Fruit fly (Drosophila melanogaster) whole organism, embryonic: Measurements from ENCODE around the gene Mtch.

ENCODE experiments used
- CG10366 ChIP-seq: fragments of 200-800 bp; sonication (Bioruptor generic); IDR thresholded peaks from 2 replicates; pipeline ENCODE4 v1.3.6; 2022; ENCODE audit warnings: missing biosample characterization, missing genetic modification characterization
- CG11247 ChIP-seq: fragments of 200-800 bp; sonication (Bioruptor generic); IDR thresholded peaks from 2 replicates; pipeline ENCODE4 v1.3.6; 2022; ENCODE audit warnings: missing biosample characterization, missing genetic modification characterization
- CG11696 ChIP-seq: fragments of 200-800 bp; sonication (Bioruptor generic); IDR thresholded peaks from 2 replicates; pipeline ENCODE4 v1.3.6; 2022; ENCODE audit warnings: missing biosample characterization, missing genetic modification characterization
- CG14014 ChIP-seq: fragments of 200-800 bp; sonication (Bioruptor generic); IDR thresholded peaks from 2 replicates; pipeline ENCODE4 v1.3.6; 2022; ENCODE audit warnings: missing biosample characterization, missing genetic modification characterization
- CG15514 ChIP-seq: fragments of 200-800 bp; sonication (Bioruptor generic); optimal IDR thresholded peaks from 3 replicates; lab custom pipeline; 2017; ENCODE audit warnings: missing biosample characterization, missing genetic modification characterization, mild to moderate bottlenecking, moderate library complexity, missing genetic modification reagents
- CG15601 ChIP-seq: fragments of 200-800 bp; sonication (Bioruptor generic); optimal IDR thresholded peaks from 3 replicates; lab custom pipeline; 2019; ENCODE audit warnings: missing biosample characterization, mild to moderate bottlenecking, missing genetic modification characterization, moderate library complexity
- CG15696 ChIP-seq: fragments of 200-800 bp; sonication (Bioruptor generic); optimal IDR thresholded peaks from 2 replicates; lab custom pipeline; 2019; ENCODE audit warnings: missing biosample characterization, mild to moderate bottlenecking, missing genetic modification characterization, moderate library complexity
- CG2202 ChIP-seq: fragments of 200-800 bp; sonication (Bioruptor generic); optimal IDR thresholded peaks from 2 replicates; lab custom pipeline; 2018; ENCODE audit warnings: missing biosample characterization, mild to moderate bottlenecking, missing genetic modification characterization
- CG30431 ChIP-seq: fragments of 200-800 bp; sonication (Bioruptor generic); optimal IDR thresholded peaks from 2 replicates; lab custom pipeline; 2017; ENCODE audit warnings: missing biosample characterization, missing genetic modification characterization
- CG3065 ChIP-seq: fragments of 200-800 bp; sonication (Bioruptor generic); optimal IDR thresholded peaks from 2 replicates; lab custom pipeline; 2016; ENCODE audit warnings: missing biosample characterization, missing genetic modification characterization
- CG31388 ChIP-seq: fragments of 200-800 bp; sonication (Bioruptor generic); optimal IDR thresholded peaks from 2 replicates; lab custom pipeline; 2016; ENCODE audit warnings: missing biosample characterization, missing genetic modification characterization
- CG34376 ChIP-seq: fragments of 200-800 bp; sonication (Bioruptor generic); optimal IDR thresholded peaks from 2 replicates; lab custom pipeline; 2018; ENCODE audit warnings: missing biosample characterization, mild to moderate bottlenecking, missing genetic modification characterization
- CG34422 ChIP-seq: fragments of 200-800 bp; sonication (Bioruptor generic); IDR thresholded peaks from 3 replicates; pipeline ENCODE4 v1.3.6; 2022; ENCODE audit warnings: missing biosample characterization, missing genetic modification characterization
- CG3726 ChIP-seq: fragments of 200-800 bp; sonication (Bioruptor generic); IDR thresholded peaks from 3 replicates; pipeline ENCODE4, ENCODE4 v1.3.6; 2022; ENCODE audit warnings: missing biosample characterization, missing genetic modification characterization
- CG3838 ChIP-seq: fragments of 200-800 bp; sonication (Bioruptor generic); optimal IDR thresholded peaks from 3 replicates; lab custom pipeline; 2016; ENCODE audit warnings: missing biosample characterization, missing genetic modification characterization
- CG4328 ChIP-seq: fragments of 200-800 bp; sonication (Bioruptor generic); optimal IDR thresholded peaks from 3 replicates; lab custom pipeline; 2017; ENCODE audit warnings: missing biosample characterization, missing genetic modification reagents, missing genetic modification characterization
- CG43689 ChIP-seq: fragments of 200-800 bp; sonication (Bioruptor generic); IDR thresholded peaks from 2 replicates; pipeline ENCODE4 v1.3.6; 2022; ENCODE audit warnings: missing biosample characterization, missing genetic modification characterization
- CG4404 ChIP-seq: fragments of 200-800 bp; sonication (Bioruptor generic); IDR thresholded peaks from 2 replicates; pipeline ENCODE4 v1.3.6; 2022; ENCODE audit warnings: missing biosample characterization, missing genetic modification characterization
- CG9727 ChIP-seq: fragments of 200-800 bp; sonication (Bioruptor generic); optimal IDR thresholded peaks from 3 replicates; lab custom pipeline; 2017; ENCODE audit warnings: missing biosample characterization, mild to moderate bottlenecking, missing genetic modification characterization
- Camta ChIP-seq: fragments of 200-800 bp; sonication (Bioruptor generic); optimal IDR thresholded peaks from 2 replicates; lab custom pipeline; 2016; ENCODE audit warnings: missing biosample characterization, missing genetic modification characterization
- CoRest ChIP-seq: fragments of 200-800 bp; sonication (Bioruptor generic); optimal IDR thresholded peaks from 3 replicates; lab custom pipeline; 2018; ENCODE audit warnings: missing biosample characterization, mild to moderate bottlenecking, missing genetic modification characterization, moderate library complexity
- D19B ChIP-seq: fragments of 200-800 bp; sonication (Bioruptor generic); optimal IDR thresholded peaks from 2 replicates; lab custom pipeline; 2017; ENCODE audit warnings: missing biosample characterization, mild to moderate bottlenecking, missing genetic modification characterization
- ERR ChIP-seq: fragments of 200-800 bp; sonication (Bioruptor generic); optimal IDR thresholded peaks from 2 replicates; lab custom pipeline; 2016; ENCODE audit warnings: missing biosample characterization, missing genetic modification characterization
- Fer2 ChIP-seq: fragments of 200-800 bp; sonication (Bioruptor generic); optimal IDR thresholded peaks from 2 replicates; lab custom pipeline; 2018; ENCODE audit warnings: missing biosample characterization, mild to moderate bottlenecking, missing genetic modification characterization, moderate library complexity
- Hr39 ChIP-seq: fragments of >200 bp; optimal IDR thresholded peaks from 2 replicates; lab custom pipeline; 2017
- Med ChIP-seq: fragments of 200-800 bp; sonication (Bioruptor generic); peaks from one replicate; lab custom pipeline; 2016; ENCODE audit warnings: missing biosample characterization, missing genetic modification characterization, mild to moderate bottlenecking, inconsistent platforms, moderate library complexity
- Rfx ChIP-seq: fragments of 200-800 bp; sonication (Bioruptor generic); IDR thresholded peaks from 2 replicates; pipeline ENCODE4 v1.3.6; 2022; ENCODE audit warnings: missing biosample characterization, missing genetic modification characterization
- Xrp1 ChIP-seq: fragments of 200-800 bp; sonication (Bioruptor generic); IDR thresholded peaks from 2 replicates; pipeline ENCODE4 v1.3.6; 2022; ENCODE audit warnings: missing biosample characterization, missing genetic modification characterization
- YL-1 ChIP-seq: fragments of 200-800 bp; sonication (Bioruptor generic); optimal IDR thresholded peaks from 3 replicates; lab custom pipeline; 2017; ENCODE audit warnings: missing biosample characterization, mild to moderate bottlenecking, missing genetic modification characterization
- bigmax ChIP-seq: fragments of 200-800 bp; sonication (Bioruptor generic); optimal IDR thresholded peaks from 2 replicates; lab custom pipeline; 2018; ENCODE audit warnings: missing biosample characterization, mild to moderate bottlenecking, missing genetic modification characterization
- chm ChIP-seq: fragments of 200-800 bp; sonication (Bioruptor generic); IDR thresholded peaks from 2 replicates; pipeline ENCODE4 v1.3.6; 2022; ENCODE audit warnings: missing biosample characterization, missing genetic modification characterization
- ci ChIP-seq: fragments of 200-800 bp; sonication (Bioruptor generic); IDR thresholded peaks from 3 replicates; pipeline ENCODE4 v1.3.6; 2022; ENCODE audit warnings: missing biosample characterization, missing genetic modification characterization
- dmrt11E ChIP-seq: fragments of 200-800 bp; sonication (Bioruptor generic); optimal IDR thresholded peaks from 3 replicates; lab custom pipeline; 2018; ENCODE audit warnings: missing biosample characterization, mild to moderate bottlenecking, missing genetic modification characterization, moderate library complexity
- fd64A ChIP-seq: fragments of 200-800 bp; sonication (Bioruptor generic); optimal IDR thresholded peaks from 3 replicates; lab custom pipeline; 2018; ENCODE audit warnings: missing biosample characterization, mild to moderate bottlenecking, missing genetic modification characterization
- gem ChIP-seq: fragments of 200-800 bp; sonication (Bioruptor generic); optimal IDR thresholded peaks from 2 replicates; lab custom pipeline; 2019; ENCODE audit warnings: missing biosample characterization, mild to moderate bottlenecking, missing genetic modification characterization, moderate library complexity
- gfzf ChIP-seq: fragments of 200-800 bp; sonication (Bioruptor generic); optimal IDR thresholded peaks from 2 replicates; lab custom pipeline; 2016; ENCODE audit warnings: missing biosample characterization, mild to moderate bottlenecking, missing genetic modification characterization, moderate library complexity
- gro ChIP-seq: fragments of 200-800 bp; sonication (Bioruptor generic); optimal IDR thresholded peaks from 2 replicates; lab custom pipeline; 2016; ENCODE audit warnings: missing biosample characterization, missing genetic modification characterization
- jumu ChIP-seq: fragments of 200-800 bp; sonication (Bioruptor generic); optimal IDR thresholded peaks from 3 replicates; lab custom pipeline; 2016; ENCODE audit warnings: missing biosample characterization, missing genetic modification characterization
- lola ChIP-seq, 3 experiments: fragments of >200 bp in 2 of 3; fragments of 200-800 bp in 1 of 3; sonication (Bioruptor generic) in 1 of 3; optimal IDR thresholded peaks; 2 replicates each; lab custom pipeline; 2017 to 2019; ENCODE audit warnings: missing biosample characterization in 3 of 3, missing genetic modification characterization in 3 of 3, mild to moderate bottlenecking in 1 of 3, moderate library complexity in 1 of 3
- peb ChIP-seq: fragments of 200-800 bp; sonication (Bioruptor generic); IDR thresholded peaks from 2 replicates; pipeline ENCODE4 v1.3.6; 2022; ENCODE audit warnings: missing biosample characterization, missing genetic modification characterization
- ranshi ChIP-seq: fragments of 200-800 bp; sonication (Bioruptor generic); IDR thresholded peaks from 2 replicates; pipeline ENCODE4 v1.3.6; 2022; ENCODE audit warnings: missing biosample characterization, missing genetic modification characterization
- sug ChIP-seq: fragments of 200-800 bp; optimal IDR thresholded peaks from 2 replicates; lab custom pipeline; 2019; ENCODE audit warnings: missing biosample characterization, mild to moderate bottlenecking, missing genetic modification characterization, moderate library complexity
- twi ChIP-seq: fragments of 200-800 bp; optimal IDR thresholded peaks from 2 replicates; lab custom pipeline; 2019; ENCODE audit warnings: missing biosample characterization, mild to moderate bottlenecking, missing genetic modification characterization, moderate library complexity
- wdn ChIP-seq: fragments of 200-800 bp; sonication (Bioruptor generic); IDR thresholded peaks from 2 replicates; pipeline ENCODE4 v1.3.6; 2022; ENCODE audit warnings: missing biosample characterization, missing genetic modification characterization

Gene Mtch

DNA sequence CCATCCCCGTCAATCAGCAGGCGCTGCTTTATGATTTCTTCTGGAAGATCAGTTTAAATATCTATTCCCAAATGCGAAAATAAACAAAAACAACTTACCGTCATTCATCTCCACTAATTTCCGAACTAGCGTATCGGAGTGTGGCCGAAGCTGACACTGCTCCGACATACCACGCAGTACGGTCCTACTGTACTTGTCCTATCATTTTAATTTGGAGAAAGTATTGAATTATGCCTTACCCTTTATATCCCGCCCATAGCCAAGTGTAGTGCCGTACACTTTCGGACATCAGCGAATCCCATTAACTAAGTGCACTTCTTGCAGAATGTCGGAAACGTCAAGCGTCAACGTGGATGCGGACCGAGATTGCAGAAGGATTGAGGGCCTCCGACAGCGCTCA lies 28.1 kb downstream of the Mtch start, which contains the start of the genes thoc7 and Dis3l2 (continued):
- TF ChIP-seq CG15514 (GFP tag; lab: Kevin White, UChicago) (peak; percentile 32), CG3065 (GFP tag; lab: Kevin White, UChicago) (no peak), Fer2 (tag; lab: Kevin White, UChicago) (no peak), YL-1 (GFP tag; lab: Kevin White, UChicago) (peak; percentile 44), bigmax (GFP tag; lab: Kevin White, UChicago) (peak; percentile 62), gfzf (GFP tag; lab: Kevin White, UChicago) (peak; percentile 87)

DNA sequence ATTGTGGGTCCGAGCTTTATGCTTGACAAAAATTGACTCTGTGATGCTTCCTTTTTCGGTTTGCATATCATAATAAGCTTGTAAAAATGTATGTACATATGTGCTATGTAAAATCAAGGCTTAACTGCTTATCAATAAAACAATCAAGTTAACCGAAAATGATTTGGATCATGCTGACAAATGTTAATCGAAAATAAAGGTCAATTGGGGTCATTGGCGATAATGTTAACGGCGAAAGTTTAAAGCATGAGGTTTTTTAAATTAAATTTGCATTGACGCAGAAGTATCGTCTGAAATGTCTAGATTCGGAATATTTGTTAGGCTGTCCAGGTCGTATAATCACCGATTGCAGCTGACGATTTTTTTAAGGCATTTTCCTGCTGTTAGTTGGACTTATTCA lies 31.9 kb downstream of the Mtch start, which contains the start of gene Kaz1-ORFB:
TSS of gene Kaz1-ORFB (plus strand) at position 301 of the 400 bp plus-strand sequence.
- TF ChIP-seq gem, result no peak
- no peak for TF ChIP-seq gro (GFP tag; lab: Kevin White, UChicago)
- no peak for TF ChIP-seq lola (GFP tag; optimal IDR thresholded peaks at IDR 0.05; lab: Kevin White, UChicago)
- no peak for TF ChIP-seq CG3726 (GFP tag; lab: Robert Waterston, UW)
- no peak for TF ChIP-seq CG30431 (GFP tag; lab: Kevin White, UChicago)
- no peak for TF ChIP-seq CG3838 (GFP tag; lab: Kevin White, UChicago)
- TF ChIP-seq CG11247 (GFP tag; lab: Robert Waterston, UW), result no peak
- no peak for TF ChIP-seq CG10366 (GFP tag; lab: Robert Waterston, UW)
- TF ChIP-seq Camta (GFP tag; lab: Kevin White, UChicago), result no peak
- no peak for TF ChIP-seq CG11696 (GFP tag; lab: Robert Waterston, UW)
- no peak for TF ChIP-seq chm
- no peak for TF ChIP-seq YL-1 (GFP tag; lab: Kevin White, UChicago)
- TF ChIP-seq CG4404 (GFP tag; lab: Robert Waterston, UW), result no peak
- TF ChIP-seq peb (GFP tag; lab: Robert Waterston, UW), result no peak
- no peak for TF ChIP-seq dmrt11E (tag; lab: Kevin White, UChicago)

DNA sequence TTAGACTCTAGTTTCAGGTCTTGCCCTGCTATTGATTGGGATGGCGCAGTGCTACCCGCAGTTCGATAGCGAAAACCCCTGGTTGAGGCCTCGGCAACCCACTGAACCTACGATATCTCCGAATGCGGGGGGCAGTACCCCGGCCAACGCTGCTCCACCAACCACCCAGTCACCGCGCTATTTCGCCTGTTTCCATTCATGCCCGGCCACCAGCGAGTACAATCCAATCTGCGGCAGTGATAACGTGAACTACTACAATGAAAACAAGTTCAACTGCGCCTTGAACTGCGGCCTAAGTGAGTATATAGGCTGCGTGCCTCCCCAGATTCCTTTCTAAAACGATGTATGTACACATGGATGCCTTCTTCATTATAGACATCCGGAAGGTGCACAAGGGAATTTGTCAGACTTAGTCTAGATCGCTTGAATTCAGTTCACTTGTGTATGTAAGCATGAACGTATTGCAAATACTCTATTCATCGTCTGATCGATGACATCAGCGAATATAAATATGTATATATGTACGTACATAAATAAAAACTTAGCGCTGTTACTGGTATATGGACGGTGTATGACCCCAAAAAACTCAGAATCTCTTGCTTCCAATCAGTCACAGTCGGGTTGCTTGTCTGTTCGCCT lies 33.2 kb downstream of the Mtch start, which contains the start of gene CG13877:
TSS of gene CG13877 (plus strand) at position 589 of the 639 bp plus-strand sequence.
- TF ChIP-seq CG2202, result no peak
- TF ChIP-seq Med (GFP tag; lab: Kevin White, UChicago), result peak; percentile 6
- TF ChIP-seq twi, result no peak
- TF ChIP-seq CG34376, result peak; percentile 11
- no peak for TF ChIP-seq CoRest (tag; lab: Kevin White, UChicago)
- TF ChIP-seq CG34422 (GFP tag; lab: Robert Waterston, UW), result no peak
- TF ChIP-seq sug (tag; lab: Kevin White, UChicago), result peak; percentile 79
- TF ChIP-seq, all 482 proteins: peak for 3

DNA sequence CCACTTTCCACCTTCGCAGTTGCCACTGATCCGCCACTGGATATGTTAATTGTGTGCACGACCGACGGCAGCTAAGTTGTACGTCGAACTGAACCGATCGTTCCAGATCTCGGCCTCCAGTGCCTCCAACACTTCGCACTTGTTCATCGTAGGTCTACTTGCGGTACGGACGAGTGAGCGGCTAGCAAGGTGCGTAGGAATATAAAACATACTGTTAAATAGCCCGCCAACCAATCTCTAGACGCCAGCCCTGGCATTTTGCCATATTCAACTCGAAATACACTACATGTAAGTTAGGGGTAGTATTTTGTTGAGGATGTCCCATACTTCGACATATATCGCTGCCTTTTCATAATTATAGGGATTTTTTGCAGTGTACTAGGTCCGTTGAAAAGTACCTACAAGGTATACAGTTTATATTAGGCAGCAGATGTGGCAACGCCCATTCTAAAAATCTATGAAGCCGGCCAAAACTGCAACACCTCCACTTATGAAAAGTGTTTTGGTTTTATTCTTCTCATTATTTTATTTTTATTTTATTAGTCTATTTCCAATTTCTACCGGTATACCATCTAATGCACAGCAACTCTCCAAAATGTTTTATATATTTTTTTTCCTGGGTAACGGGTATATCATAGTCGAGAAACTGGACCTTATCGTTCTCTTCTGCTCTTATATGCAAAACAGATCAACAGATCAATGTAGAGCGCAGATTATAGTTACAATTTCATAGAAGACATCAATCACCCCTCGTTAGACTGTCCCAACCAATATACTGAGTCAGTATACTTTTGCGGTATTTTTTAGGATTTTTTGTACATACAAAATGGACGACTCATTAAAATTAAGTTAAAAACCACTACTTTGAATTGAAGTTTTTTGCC lies 38.8 kb downstream of the Mtch start, which contains the start of the genes pyx and CG33229:
TSS of gene pyx (minus strand) at position 51 of the 884 bp plus-strand sequence.
TSS of gene CG33229 (plus strand) at position 834 of the 884 bp plus-strand sequence.
- TF ChIP-seq CG15601 (tag; lab: Kevin White, UChicago) (peak; percentile 70), CG31388 (GFP tag; lab: Kevin White, UChicago) (peak; percentile 63), Rfx (GFP tag; lab: Robert Waterston, UW) (peak; percentile 94), jumu (peak; percentile 70), CoRest (tag; lab: Kevin White, UChicago) (peak; percentile 94), Hr39 (lab: Kevin White, UChicago) (no peak), fd64A (GFP tag; lab: Kevin White, UChicago) (no peak), Xrp1 (GFP tag; lab: Robert Waterston, UW) (peak; percentile 59), ranshi (GFP tag; lab: Robert Waterston, UW) (peak; percentile 80), CG15696 (tag; lab: Kevin White, UChicago) (peak; percentile 78), CG9727 (GFP tag; lab: Kevin White, UChicago) (peak; percentile 89), CG14014 (GFP tag; lab: Robert Waterston, UW) (peak; percentile 80), CG43689 (GFP tag; lab: Robert Waterston, UW) (peak; percentile 60), ERR (GFP tag; lab: Kevin White, UChicago) (no peak), ci (GFP tag; lab: Robert Waterston, UW) (peak; percentile 64), CG4328 (GFP tag; lab: Kevin White, UChicago) (peak; percentile 77), D19B (GFP tag; lab: Kevin White, UChicago) (peak; percentile 78), CG30431 (GFP tag; lab: Kevin White, UChicago) (peak; percentile 70), wdn (GFP tag; lab: Robert Waterston, UW) (peak; percentile 75)
